Worm (Caenorhabditis elegans) whole organism, L4 larva: ENCODE results near the gene K02D10.2.

ENCODE experiments used
- F10B5.3 ChIP-seq: sonication (generic microtip); optimal IDR thresholded peaks from 2 replicates; lab custom pipeline; 2016; ENCODE audit warnings: mild to moderate bottlenecking, missing genetic modification characterization, missing compliant biosample characterization
- F37D6.2 ChIP-seq: sonication (generic microtip); optimal IDR thresholded peaks from 2 replicates; lab custom pipeline; 2016; ENCODE audit warnings: mild to moderate bottlenecking, missing genetic modification characterization, missing compliant biosample characterization
- T20F7.1 ChIP-seq: fragments of 200-800 bp; sonication (Bioruptor generic); optimal IDR thresholded peaks from 2 replicates; lab custom pipeline; 2018; ENCODE audit warnings: mild to moderate bottlenecking, missing genetic modification characterization, missing compliant biosample characterization
- T26A8.4 ChIP-seq: fragments of 200-800 bp; sonication (Bioruptor generic); IDR thresholded peaks from 2 replicates; pipeline ENCODE4 v1.3.6; 2022; ENCODE audit warnings: missing genetic modification characterization, missing compliant biosample characterization
- Y105C5A.15 ChIP-seq: fragments of 200-800 bp; sonication (Bioruptor generic); IDR thresholded peaks from 2 replicates; pipeline ENCODE4 v1.3.6; 2022; ENCODE audit warnings: missing genetic modification characterization, missing compliant biosample characterization
- ZK546.5 ChIP-seq, 2 experiments: sonication (generic microtip); optimal IDR thresholded peaks; 2 replicates each; lab custom pipeline; 2017; ENCODE audit warnings: missing biosample characterization in 2 of 2, missing genetic modification characterization in 2 of 2
- aha-1 ChIP-seq: fragments of 150-350 bp; peaks from one replicate; lab custom pipeline; 2014; ENCODE audit warnings: missing biosample characterization, missing genetic modification characterization
- attf-4 ChIP-seq: sonication (generic microtip); optimal IDR thresholded peaks from 3 replicates; lab custom pipeline; 2017; ENCODE audit warnings: missing biosample characterization, missing genetic modification characterization
- ceh-20 ChIP-seq: fragments of 200-800 bp; sonication (Bioruptor generic); IDR thresholded peaks from 2 replicates; pipeline ENCODE4 v1.3.6; 2022; ENCODE audit warnings: missing genetic modification reagents, missing genetic modification characterization, missing compliant biosample characterization
- ceh-28 ChIP-seq: fragments of 150-350 bp; optimal IDR thresholded peaks from 2 replicates; lab custom pipeline; 2014; ENCODE audit warnings: missing biosample characterization, missing genetic modification reagents, missing genetic modification characterization
- ceh-62 ChIP-seq: sonication (generic microtip); optimal IDR thresholded peaks from 2 replicates; lab custom pipeline; 2017; ENCODE audit warnings: missing biosample characterization, missing genetic modification characterization
- ctbp-1 ChIP-seq: fragments of 200-800 bp; sonication (Bioruptor generic); IDR thresholded peaks from 2 replicates; pipeline ENCODE4 v1.3.6; 2022; ENCODE audit warnings: missing genetic modification reagents, missing genetic modification characterization, missing compliant biosample characterization
- daf-16 ChIP-seq, 3 experiments: sonication (generic microtip); optimal IDR thresholded peaks; 2 replicates each; lab custom pipeline; 2016 to 2017; ENCODE audit warnings: missing genetic modification characterization in 3 of 3, missing genetic modification reagents in 3 of 3, mild to moderate bottlenecking in 2 of 3, missing compliant biosample characterization in 2 of 3, missing biosample characterization in 1 of 3, moderate library complexity in 1 of 3
- daf-19 ChIP-seq: fragments of 200-800 bp; sonication (Bioruptor generic); conservative IDR thresholded peaks from 2 replicates; pipeline ENCODE4 v1.3.6; 2022; ENCODE audit warnings: missing genetic modification characterization, missing compliant biosample characterization
- daf-8 ChIP-seq: fragments of 200-800 bp; sonication (Bioruptor generic); IDR thresholded peaks from 2 replicates; pipeline ENCODE4 v1.3.6; 2022; ENCODE audit warnings: missing genetic modification characterization, missing compliant biosample characterization
- dmd-6 ChIP-seq: fragments of 200-800 bp; sonication (Bioruptor generic); IDR thresholded peaks from 2 replicates; pipeline ENCODE4 v1.3.6; 2022; ENCODE audit warnings: missing genetic modification reagents, missing genetic modification characterization, missing compliant biosample characterization
- dve-1 ChIP-seq: sonication (generic microtip); optimal IDR thresholded peaks from 2 replicates; lab custom pipeline; 2017; ENCODE audit warnings: antibody characterized with exemption, mild to moderate bottlenecking, missing genetic modification characterization, missing compliant biosample characterization; ENCODE audit not compliant: insufficient read depth
- egl-43 ChIP-seq: fragments of 200-800 bp; sonication (Bioruptor generic); IDR thresholded peaks from 2 replicates; pipeline ENCODE4 v1.3.6; 2022; ENCODE audit warnings: missing genetic modification reagents, missing genetic modification characterization, missing compliant biosample characterization
- fkh-10 ChIP-seq: fragments of 150-350 bp; optimal IDR thresholded peaks from 2 replicates; lab custom pipeline; 2014; ENCODE audit warnings: missing biosample characterization, missing genetic modification reagents, missing genetic modification characterization
- fos-1 ChIP-seq: fragments of 150-350 bp; optimal IDR thresholded peaks from 2 replicates; lab custom pipeline; 2014; ENCODE audit warnings: missing biosample characterization, missing genetic modification characterization
- gei-8 ChIP-seq: fragments of 200-800 bp; sonication (Bioruptor generic); optimal IDR thresholded peaks from 2 replicates; lab custom pipeline; 2018; ENCODE audit warnings: mild to moderate bottlenecking, missing genetic modification characterization, missing compliant biosample characterization
- hlh-11 ChIP-seq: fragments of 200-800 bp; sonication (Bioruptor generic); optimal IDR thresholded peaks from 2 replicates; lab custom pipeline; 2018; ENCODE audit warnings: mild to moderate bottlenecking, missing genetic modification characterization, missing compliant biosample characterization
- hmg-1.1 ChIP-seq: fragments of 200-800 bp; sonication (Bioruptor generic); IDR thresholded peaks from 2 replicates; pipeline ENCODE4 v1.3.6; 2022; ENCODE audit warnings: missing genetic modification reagents, missing genetic modification characterization, missing compliant biosample characterization
- lsy-2 ChIP-seq, 2 experiments: fragments of 150-350 bp in 1 of 2; sonication (generic microtip) in 1 of 2; optimal IDR thresholded peaks; 2 replicates each; lab custom pipeline; 2014 to 2017; ENCODE audit warnings: missing biosample characterization in 2 of 2, missing genetic modification characterization in 2 of 2
- madf-5 ChIP-seq, 2 experiments: fragments of 200-800 bp; sonication (Bioruptor generic); IDR thresholded peaks; 2 replicates each; pipeline ENCODE4 v1.3.6; 2022; ENCODE audit warnings: missing compliant biosample characterization in 2 of 2, missing genetic modification characterization in 2 of 2
- mdt-29 ChIP-seq: fragments of 200-800 bp; sonication (Bioruptor generic); IDR thresholded peaks from 2 replicates; pipeline ENCODE4 v1.3.6; 2022; ENCODE audit warnings: missing genetic modification reagents, missing genetic modification characterization, missing compliant biosample characterization
- mxl-2 ChIP-seq: fragments of 200-800 bp; sonication (Bioruptor generic); conservative IDR thresholded peaks from 2 replicates; pipeline ENCODE4 v1.3.6; 2022; ENCODE audit warnings: missing genetic modification reagents, missing genetic modification characterization, missing compliant biosample characterization
- mxl-3 ChIP-seq: fragments of 200-800 bp; sonication (Bioruptor generic); optimal IDR thresholded peaks from 2 replicates; lab custom pipeline; 2018; ENCODE audit warnings: mild to moderate bottlenecking, missing genetic modification characterization, missing compliant biosample characterization
- nhr-10 ChIP-seq: fragments of 150-350 bp; optimal IDR thresholded peaks from 2 replicates; lab custom pipeline; 2014; ENCODE audit warnings: missing biosample characterization, missing genetic modification characterization
- nhr-42 ChIP-seq: fragments of 200-800 bp; sonication (Bioruptor generic); IDR thresholded peaks from 2 replicates; pipeline ENCODE4 v1.3.6; 2022; ENCODE audit warnings: missing genetic modification characterization, missing compliant biosample characterization
- php-3 ChIP-seq: fragments of 200-800 bp; sonication (Bioruptor generic); IDR thresholded peaks from 2 replicates; pipeline ENCODE4 v1.3.6; 2022; ENCODE audit warnings: missing genetic modification reagents, missing genetic modification characterization, missing compliant biosample characterization
- pqm-1 ChIP-seq: sonication (generic microtip); optimal IDR thresholded peaks from 2 replicates; lab custom pipeline; 2017; ENCODE audit warnings: missing biosample characterization, missing genetic modification characterization
- set-16 ChIP-seq: fragments of 200-800 bp; sonication (Bioruptor generic); IDR thresholded peaks from 2 replicates; pipeline ENCODE4 v1.3.6; 2022; ENCODE audit warnings: missing genetic modification reagents, missing genetic modification characterization, missing compliant biosample characterization
- snpc-1.2 ChIP-seq: fragments of 200-800 bp; sonication (Bioruptor generic); IDR thresholded peaks from 2 replicates; pipeline ENCODE4 v1.3.6; 2022; ENCODE audit warnings: missing genetic modification reagents, missing genetic modification characterization, missing compliant biosample characterization
- unc-62 ChIP-seq, 3 experiments: fragments of 150-350 bp in 1 of 3; sonication (generic microtip); optimal IDR thresholded peaks in 2 of 3; peaks in 1 of 3; 1 replicate in 1 of 3; 2 replicates in 2 of 3; lab custom pipeline; 2014 to 2017; ENCODE audit warnings: missing biosample characterization in 3 of 3, missing genetic modification characterization in 3 of 3, missing genetic modification reagents in 3 of 3, missing genotype in 1 of 3
- zip-11 ChIP-seq: fragments of 200-800 bp; sonication (Bioruptor generic); IDR thresholded peaks from 2 replicates; pipeline ENCODE4 v1.3.6; 2022; ENCODE audit warnings: missing genetic modification characterization, missing compliant biosample characterization

The K02D10.2 gene

ce11 chrIII:8794793-8795192 is 23.7 kb upstream of the K02D10.2 start (continued):
- no peak for TF ChIP-seq ceh-62 (tag; lab: Kevin White, UChicago)
- TF ChIP-seq F37D6.2 (tag; lab: Kevin White, UChicago) = no peak
- TF ChIP-seq dve-1 (tag; lab: Kevin White, UChicago) = peak; percentile 77
- TF ChIP-seq ZK546.5 (tag; optimal IDR thresholded peaks at IDR 0.05; lab: Kevin White, UChicago) = no peak
- no peak for TF ChIP-seq Y105C5A.15 (GFP tag; lab: Robert Waterston, UW)
- peak; percentile 71; the same call in 1 of the 2 replicates for TF ChIP-seq ctbp-1 (GFP tag; lab: Robert Waterston, UW)
- peak; percentile 39 for TF ChIP-seq T20F7.1
- no peak for TF ChIP-seq snpc-1.2
- TF ChIP-seq mxl-2 (GFP tag; lab: Robert Waterston, UW) = no peak
- no peak for TF ChIP-seq daf-16 (GFP tag; optimal IDR thresholded peaks at IDR 0.05; lab: Kevin White, UChicago)
- TF ChIP-seq daf-16 (tag; optimal IDR thresholded peaks at IDR 0.05; lab: Kevin White, UChicago) = peak; percentile 53
- peak; percentile 83 for TF ChIP-seq dmd-6 (GFP tag; lab: Robert Waterston, UW)
- TF ChIP-seq pqm-1 (tag; lab: Kevin White, UChicago) = peak; percentile 62

ce11 chrIII:8792251-8792650 is 21.2 kb upstream of the K02D10.2 start, which contains the start of gene ztf-1:
Gene ztf-1 (minus strand): TSS chrIII:8792351.
- TF ChIP-seq fos-1 (tag; lab: Kevin White, UChicago) = no peak
- TF ChIP-seq unc-62 (GFP tag; optimal IDR thresholded peaks at IDR 0.05 in 1 of 2; lab: Kevin White, UChicago) = peak in 1 of 2 experiments; percentile 69
- TF ChIP-seq unc-62 (tag; optimal IDR thresholded peaks at IDR 0.05; lab: Kevin White, UChicago) = no peak

ce11 chrIII:8791235-8791634 is 20.2 kb upstream of the K02D10.2 start, which contains the start of the genes zfp-1 and F54F2.14:
Gene zfp-1 (plus strand): TSS chrIII:8791535.
Gene F54F2.14 (plus strand): TSS chrIII:8791546.
- no peak for TF ChIP-seq daf-19 (GFP tag; lab: Robert Waterston, UW)
- TF ChIP-seq php-3 (GFP tag; lab: Robert Waterston, UW) = no peak
- TF ChIP-seq F10B5.3 (tag; lab: Kevin White, UChicago) = no peak
- no peak for TF ChIP-seq nhr-10 (tag; lab: Kevin White, UChicago)
- TF ChIP-seq mdt-29 = no peak
- no peak for TF ChIP-seq madf-5 (GFP tag; IDR thresholded peaks at IDR 0.05; lab: Robert Waterston, UW)
- no peak for TF ChIP-seq hmg-1.1
- no peak for TF ChIP-seq fos-1 (tag; lab: Kevin White, UChicago)
- no peak for TF ChIP-seq attf-4 (tag; lab: Kevin White, UChicago)
- TF ChIP-seq, all 104 proteins: peak for 0

- no peak for TF ChIP-seq hlh-11 (tag; lab: Kevin White, UChicago)
- TF ChIP-seq aha-1 (tag; lab: Kevin White, UChicago) = peak; percentile 84
- TF ChIP-seq F10B5.3 (tag; lab: Kevin White, UChicago) = no peak
- TF ChIP-seq gei-8 = no peak
- TF ChIP-seq fkh-10 (GFP tag; lab: Kevin White, UChicago) = no peak
- no peak for TF ChIP-seq Y105C5A.15 (GFP tag; lab: Robert Waterston, UW)
- TF ChIP-seq ceh-20 = no peak
- TF ChIP-seq zip-11 (GFP tag; lab: Robert Waterston, UW) = no peak
- no peak for TF ChIP-seq T26A8.4 (GFP tag; lab: Robert Waterston, UW)
- no peak for TF ChIP-seq daf-8 (GFP tag; lab: Robert Waterston, UW)
- no peak for TF ChIP-seq attf-4 (tag; lab: Kevin White, UChicago)
- TF ChIP-seq nhr-42 (GFP tag; lab: Robert Waterston, UW) = no peak
- TF ChIP-seq lsy-2 (tag; optimal IDR thresholded peaks at IDR 0.05; lab: Kevin White, UChicago) = peak in 1 of 2 experiments; percentile 8
- TF ChIP-seq egl-43 (GFP tag; lab: Robert Waterston, UW) = no peak
- TF ChIP-seq dve-1 (tag; lab: Kevin White, UChicago) = no peak
- TF ChIP-seq mxl-3 (GFP tag; lab: Kevin White, UChicago) = no peak
- peak; percentile 36; the same call in 1 of the 2 replicates for TF ChIP-seq set-16 (GFP tag; lab: Robert Waterston, UW)
- TF ChIP-seq ceh-28 (tag; lab: Kevin White, UChicago) = no peak
Measured at ce11 chrIII:8788690-8789089, 17.6 kb upstream of the K02D10.2 start.
